Fruit fly (Drosophila melanogaster): ENCODE data around the gene Cpr64Aa.

Cpr64Aa gene

DNA sequence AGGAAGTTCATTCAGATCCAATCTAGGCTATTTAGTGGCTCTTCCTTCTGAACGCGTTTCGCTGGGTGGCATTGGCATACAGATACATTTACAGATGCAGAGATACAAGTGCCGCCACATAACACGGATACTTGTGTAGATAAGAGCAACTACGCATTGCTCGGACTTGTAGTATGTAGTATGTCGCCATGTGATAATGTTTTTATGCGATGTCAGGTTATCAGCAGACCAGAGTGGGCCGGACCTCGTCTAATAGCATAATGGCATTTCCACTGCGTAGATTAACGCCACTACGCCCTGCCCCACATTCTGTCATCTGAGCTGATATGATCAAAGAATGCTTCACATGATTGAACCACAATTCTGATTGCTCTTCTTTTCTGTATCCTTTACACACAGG, 12.8 kb upstream of the Cpr64Aa start:
- no peak for TF ChIP-seq Met (GFP tag; optimal IDR thresholded peaks at IDR 0.05)
- TF ChIP-seq svp (GFP tag): peak; percentile 83

DNA sequence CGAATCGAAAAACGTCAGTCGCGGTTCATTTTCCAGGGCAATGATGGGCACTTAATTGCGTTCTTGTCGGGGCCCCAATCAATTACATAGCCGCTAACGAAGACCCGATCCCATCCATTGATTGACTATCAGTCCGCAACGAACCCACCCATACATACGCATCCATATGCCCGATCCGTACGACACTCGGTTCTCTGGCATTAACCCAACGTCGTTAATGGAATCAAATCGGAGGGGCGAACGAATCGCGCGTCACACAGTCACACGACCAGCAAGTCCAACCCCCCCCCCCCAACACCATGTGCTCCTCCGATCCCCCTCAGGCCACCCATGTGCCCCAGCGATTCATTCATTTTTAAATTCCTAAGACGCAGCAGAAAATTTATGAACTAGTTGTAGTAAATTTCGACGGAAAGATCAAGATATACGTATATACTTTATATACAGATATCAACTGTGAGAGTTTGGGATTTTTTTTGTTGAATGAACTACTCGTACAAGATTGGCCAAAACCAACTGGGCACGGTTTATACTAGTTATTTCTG, 12.3 kb upstream of the Cpr64Aa start:
- TF ChIP-seq Ets96B (tag; optimal IDR thresholded peaks at IDR 0.05): no peak
- no peak for TF ChIP-seq Sox14 (GFP tag; optimal IDR thresholded peaks at IDR 0.05)
- TF ChIP-seq CG32006 (GFP tag; optimal IDR thresholded peaks at IDR 0.05): no peak
- TF ChIP-seq CG10631 (GFP tag; optimal IDR thresholded peaks at IDR 0.05): no peak
- TF ChIP-seq fd59A (GFP tag; optimal IDR thresholded peaks at IDR 0.05): no peak
- no peak for TF ChIP-seq CG11902 (GFP tag; optimal IDR thresholded peaks at IDR 0.05)
- no peak for TF ChIP-seq topi (GFP tag; optimal IDR thresholded peaks at IDR 0.05)
- TF ChIP-seq CG8632 (GFP tag; optimal IDR thresholded peaks at IDR 0.05): no peak
- peak; percentile 97 for TF ChIP-seq svp (GFP tag)
- TF ChIP-seq vri (GFP tag; optimal IDR thresholded peaks at IDR 0.05): no peak
- no peak for TF ChIP-seq CG6792 (GFP tag; optimal IDR thresholded peaks at IDR 0.05)
- no peak for TF ChIP-seq Sox15 (GFP tag; optimal IDR thresholded peaks at IDR 0.05)
- no peak for TF ChIP-seq CG3032 (tag; optimal IDR thresholded peaks at IDR 0.05)
- no peak for TF ChIP-seq CG11294 (GFP tag; IDR thresholded peaks at IDR 0.05)
- no peak for TF ChIP-seq Hr39 (GFP tag; optimal IDR thresholded peaks at IDR 0.05)
- TF ChIP-seq pdm3 (GFP tag; optimal IDR thresholded peaks at IDR 0.05): no peak
- TF ChIP-seq CG10669 (GFP tag; optimal IDR thresholded peaks at IDR 0.05): no peak
- peak; percentile 24 for TF ChIP-seq Eip78C (GFP tag)
- no peak for TF ChIP-seq acj6 (GFP tag; optimal IDR thresholded peaks at IDR 0.05)
- no peak for TF ChIP-seq CG34406 (GFP tag; optimal IDR thresholded peaks at IDR 0.05)
- no peak for TF ChIP-seq spab (GFP tag; optimal IDR thresholded peaks at IDR 0.05)
- no peak for TF ChIP-seq CG15336 (GFP tag; IDR thresholded peaks at IDR 0.05)
- TF ChIP-seq OdsH (GFP tag; optimal IDR thresholded peaks at IDR 0.05): no peak
- TF ChIP-seq fkh (GFP tag; optimal IDR thresholded peaks at IDR 0.05): no peak
- no peak for TF ChIP-seq esn (GFP tag; optimal IDR thresholded peaks at IDR 0.05)
- TF ChIP-seq CG6276 (GFP tag; optimal IDR thresholded peaks at IDR 0.05): peak; percentile 27
- TF ChIP-seq Gug (GFP tag; IDR thresholded peaks at IDR 0.05): no peak
- no peak for TF ChIP-seq CG6854 (GFP tag; optimal IDR thresholded peaks at IDR 0.05)
- peak in 1 of 2 experiments; percentile 10 for TF ChIP-seq ss (GFP tag; optimal IDR thresholded peaks at IDR 0.05)
- no peak for TF ChIP-seq Eip93F (GFP tag; optimal IDR thresholded peaks at IDR 0.05)
- TF ChIP-seq fd85E (GFP tag; optimal IDR thresholded peaks at IDR 0.05): no peak
- TF ChIP-seq salr (GFP tag; optimal IDR thresholded peaks at IDR 0.05): no peak
- TF ChIP-seq Hr4 (GFP tag; optimal IDR thresholded peaks at IDR 0.05): no peak
- TF ChIP-seq net (GFP tag; optimal IDR thresholded peaks at IDR 0.05): no peak
- no peak for TF ChIP-seq CG11762 (GFP tag; optimal IDR thresholded peaks at IDR 0.05; ENCODE audit: insufficient read depth)
- peak; percentile 4 for TF ChIP-seq CG1621 (tag; optimal IDR thresholded peaks at IDR 0.05)
- TF ChIP-seq Lpt (GFP tag; optimal IDR thresholded peaks at IDR 0.05): no peak
- TF ChIP-seq dsx (GFP tag; optimal IDR thresholded peaks at IDR 0.05; ENCODE audit: poor library complexity, severe bottlenecking): peak; percentile 16
- TF ChIP-seq cyc (GFP tag; optimal IDR thresholded peaks at IDR 0.05): no peak
- TF ChIP-seq Smox (GFP tag; optimal IDR thresholded peaks at IDR 0.05): no peak
- TF ChIP-seq CG9139 (GFP tag; optimal IDR thresholded peaks at IDR 0.05): no peak
- TF ChIP-seq CG16779 (tag; optimal IDR thresholded peaks at IDR 0.05): peak; percentile 40
- no peak for TF ChIP-seq Ets21C (GFP tag; optimal IDR thresholded peaks at IDR 0.05)
- TF ChIP-seq Hr38 (GFP tag; optimal IDR thresholded peaks at IDR 0.05): no peak
- TF ChIP-seq CG3919 (GFP tag; optimal IDR thresholded peaks at IDR 0.05): no peak
- no peak for TF ChIP-seq achi (GFP tag; optimal IDR thresholded peaks at IDR 0.05)
- TF ChIP-seq CG4318 (GFP tag; optimal IDR thresholded peaks at IDR 0.05): no peak
- TF ChIP-seq CG6163 (GFP tag; IDR thresholded peaks at IDR 0.05): no peak
- TF ChIP-seq CG7368 (GFP tag; optimal IDR thresholded peaks at IDR 0.05): no peak
- no peak for TF ChIP-seq Eip75B (GFP tag; optimal IDR thresholded peaks at IDR 0.05)
